Worm (Caenorhabditis elegans) whole organism, L4 larva: ENCODE measurements around the gene C49H3.16.

Experiments
- ama-1 ChIP-seq: fragments of 150-350 bp; optimal IDR thresholded peaks from 2 replicates; lab custom pipeline; 2014; ENCODE audit warnings: inconsistent platforms, mixed read lengths
- dpl-1 ChIP-seq: fragments of 150-350 bp; optimal IDR thresholded peaks from 2 replicates; lab custom pipeline; 2014; ENCODE audit warnings: missing biosample characterization, missing genetic modification reagents, missing genetic modification characterization
- mep-1 ChIP-seq: fragments of 150-350 bp; sonication (generic microtip); optimal IDR thresholded peaks from 3 replicates; lab custom pipeline; 2014; ENCODE audit warnings: missing biosample characterization, missing genetic modification characterization
- nhr-237 ChIP-seq: sonication (generic microtip); optimal IDR thresholded peaks from 2 replicates; lab custom pipeline; 2017; ENCODE audit warnings: missing biosample characterization, missing genetic modification characterization
- nhr-25 ChIP-seq: sonication (generic microtip); optimal IDR thresholded peaks from 2 replicates; lab custom pipeline; 2017; ENCODE audit warnings: missing genetic modification characterization, mild to moderate bottlenecking, missing compliant biosample characterization, antibody characterized with exemption, moderate library complexity, borderline replicate concordance; ENCODE audit not compliant: insufficient read depth

DNA sequence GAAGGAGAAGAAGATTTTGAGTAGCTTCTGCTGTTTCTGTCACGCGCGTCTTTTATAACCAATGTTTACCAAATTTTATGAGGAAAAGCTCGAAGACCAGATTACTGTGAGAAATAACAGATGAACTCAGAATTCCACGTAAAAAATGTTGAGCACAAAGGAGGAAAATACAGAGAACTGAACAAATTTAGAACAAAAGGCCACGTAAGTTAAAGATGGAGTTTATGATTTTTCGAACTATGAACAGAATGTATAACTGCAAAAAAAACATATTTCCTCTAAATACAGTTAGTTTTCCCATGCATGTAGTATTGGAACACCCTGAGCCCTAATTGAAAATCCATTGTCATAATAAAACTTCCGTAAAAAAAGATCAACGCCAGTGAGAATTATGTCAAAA, 20.7 kb downstream of the C49H3.16 start, which contains the start of gene exc-9:
- TF ChIP-seq nhr-237 (tag; lab: Kevin White, UChicago) (no peak), nhr-25 (no peak), dpl-1 (GFP tag; lab: Kevin White, UChicago) (no peak), ama-1 (lab: Kevin White, UChicago) (no peak), mep-1 (tag; lab: Kevin White, UChicago) (no peak)
